Worm (Caenorhabditis elegans) whole organism, midembryonic: ENCODE data around the gene ceeh-2.

Source experiments
- T22C8.4 ChIP-seq: fragments of 200-800 bp; sonication (Bioruptor generic); IDR thresholded peaks from 2 replicates; pipeline ENCODE4 v1.3.6; 2022; ENCODE audit warnings: missing genetic modification characterization, missing compliant biosample characterization
- cog-1 ChIP-seq: sonication (generic microtip); optimal IDR thresholded peaks from 2 replicates; lab custom pipeline; 2016; ENCODE audit warnings: missing genetic modification characterization, missing compliant biosample characterization
- flt-1 ChIP-seq: fragments of 200-800 bp; sonication (Bioruptor generic); IDR thresholded peaks from 2 replicates; pipeline ENCODE4 v1.3.6; 2022; ENCODE audit warnings: missing genetic modification characterization, missing compliant biosample characterization
- klf-2 ChIP-seq: fragments of 200-800 bp; sonication (Bioruptor generic); conservative IDR thresholded peaks from 2 replicates; pipeline ENCODE4 v1.3.6; 2022; ENCODE audit warnings: missing genetic modification reagents, missing genetic modification characterization, missing compliant biosample characterization
- med-1 ChIP-seq: sonication (generic microtip); optimal IDR thresholded peaks from 2 replicates; lab custom pipeline; 2017; ENCODE audit warnings: missing genetic modification characterization, mild to moderate bottlenecking, missing compliant biosample characterization, antibody characterized with exemption, missing genetic modification reagents; ENCODE audit not compliant: insufficient read depth
- ref-1 ChIP-seq: fragments of 200-800 bp; sonication (Bioruptor generic); conservative IDR thresholded peaks from 2 replicates; pipeline ENCODE4 v1.3.6; 2022; ENCODE audit warnings: missing genetic modification reagents, missing genetic modification characterization, missing compliant biosample characterization
- tab-1 ChIP-seq: fragments of 200-800 bp; sonication (Bioruptor generic); IDR thresholded peaks from 2 replicates; pipeline ENCODE4 v1.3.6; 2022; ENCODE audit warnings: missing genetic modification characterization, missing compliant biosample characterization
- ztf-23 ChIP-seq: fragments of 200-800 bp; sonication (Bioruptor generic); IDR thresholded peaks from 2 replicates; pipeline ENCODE4 v1.3.6; 2022; ENCODE audit warnings: missing genetic modification reagents, missing genetic modification characterization, missing compliant biosample characterization
- ztf-29 ChIP-seq: fragments of 200-800 bp; sonication (Bioruptor generic); IDR thresholded peaks from 2 replicates; pipeline ENCODE4 v1.3.6; 2022; ENCODE audit warnings: missing genetic modification reagents, missing genetic modification characterization, missing compliant biosample characterization

The ceeh-2 gene

ce11 chrV:10363834-10364233 is 6.1 kb upstream of the ceeh-2 start:
- TF ChIP-seq flt-1 (GFP tag; lab: Robert Waterston, UW): no peak
- TF ChIP-seq ztf-23: no peak
- no peak for TF ChIP-seq klf-2 (GFP tag; lab: Robert Waterston, UW)
- TF ChIP-seq cog-1 (tag; lab: Kevin White, UChicago): no peak
- no peak for TF ChIP-seq T22C8.4 (GFP tag; lab: Robert Waterston, UW)
- no peak for TF ChIP-seq tab-1 (GFP tag; lab: Robert Waterston, UW)
- TF ChIP-seq ref-1 (GFP tag; lab: Robert Waterston, UW): no peak
- no peak for TF ChIP-seq ztf-29 (GFP tag; lab: Robert Waterston, UW)
- no peak for TF ChIP-seq med-1 (GFP tag; lab: Kevin White, UChicago)

DNA sequence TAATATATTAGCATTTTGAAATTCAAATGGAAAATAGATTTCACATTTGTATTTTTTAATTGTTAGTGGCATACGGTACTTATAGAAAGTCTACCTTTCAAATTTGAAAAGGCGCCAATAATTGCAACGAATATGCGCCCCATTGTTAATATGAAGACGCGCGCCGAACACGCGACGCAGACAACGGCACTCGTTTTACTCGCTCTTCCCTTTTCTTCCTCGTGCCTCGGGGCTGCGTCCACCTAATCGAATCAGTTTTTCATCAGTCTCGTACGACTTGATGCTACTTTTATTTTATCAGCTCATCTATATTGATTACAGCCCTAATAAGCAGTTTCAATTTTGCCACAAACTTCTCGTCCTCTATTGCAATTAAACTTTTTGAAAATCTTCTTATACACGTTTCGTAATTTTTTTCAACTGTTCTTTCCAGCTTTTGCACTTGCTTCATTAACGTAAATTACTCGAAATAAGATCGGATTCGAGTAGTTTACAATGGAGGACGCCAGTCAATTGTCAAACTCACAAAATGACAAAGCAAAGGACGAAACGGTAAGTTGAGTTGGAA is 4.2 kb upstream of the ceeh-2 start, which contains the start of gene cash-1:
Gene cash-1 (plus strand): TSS at position 432 of the 568 bp plus-strand sequence.
- no peak for TF ChIP-seq klf-2 (GFP tag; lab: Robert Waterston, UW)
- 0 out of 2 replicates have a peak, but pooled peaks have one; percentile 18 for TF ChIP-seq ztf-23

- TF ChIP-seq ref-1 (GFP tag; lab: Robert Waterston, UW): no peak
- no peak for TF ChIP-seq T22C8.4 (GFP tag; lab: Robert Waterston, UW)
- no peak for TF ChIP-seq klf-2 (GFP tag; lab: Robert Waterston, UW)
- TF ChIP-seq cog-1 (tag; lab: Kevin White, UChicago): no peak
- no peak for TF ChIP-seq ztf-29 (GFP tag; lab: Robert Waterston, UW)
- TF ChIP-seq ztf-23: no peak
- TF ChIP-seq tab-1 (GFP tag; lab: Robert Waterston, UW): no peak
- TF ChIP-seq flt-1 (GFP tag; lab: Robert Waterston, UW): no peak
- no peak for TF ChIP-seq med-1 (GFP tag; lab: Kevin White, UChicago)
Observed at ce11 chrV:10360186-10360585, 2.5 kb upstream of the ceeh-2 start.

DNA sequence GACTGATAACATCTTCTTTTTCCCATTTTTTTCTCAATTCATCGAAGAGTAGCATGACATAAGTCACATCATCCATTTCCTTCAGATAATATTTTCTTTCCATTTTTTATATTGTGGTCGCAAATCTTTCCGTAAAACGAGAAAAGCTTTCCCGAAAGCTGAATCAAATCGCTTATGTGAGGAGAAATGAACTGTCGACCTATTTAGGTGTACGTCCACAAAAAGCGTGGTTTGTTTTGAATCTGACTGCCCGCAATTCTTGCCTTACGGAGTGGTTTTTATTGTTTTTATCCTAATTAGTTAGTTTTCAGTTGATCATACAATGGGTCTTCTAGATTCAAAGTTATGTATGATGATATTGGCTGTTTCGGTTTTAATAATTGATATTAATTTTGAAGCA is 535 bp upstream of the ceeh-2 start, which contains the start of gene ttll-15:
Gene ttll-15 (plus strand): TSS at position 301 of the 400 bp plus-strand sequence.
- TF ChIP-seq tab-1 (GFP tag; lab: Robert Waterston, UW) (no peak), ztf-29 (GFP tag; lab: Robert Waterston, UW) (no peak), ztf-23 (no peak), cog-1 (tag; lab: Kevin White, UChicago) (no peak), T22C8.4 (GFP tag; lab: Robert Waterston, UW) (no peak), klf-2 (GFP tag; lab: Robert Waterston, UW) (no peak), med-1 (GFP tag; lab: Kevin White, UChicago) (no peak), flt-1 (GFP tag; lab: Robert Waterston, UW) (no peak), ref-1 (GFP tag; lab: Robert Waterston, UW) (no peak)

ce11 chrV:10355773-10356335 is 1.8 kb downstream of the ceeh-2 start, which contains the start of gene sluh-7:
Gene sluh-7, minus strand, starts transcription at chrV:10355823.
- TF ChIP-seq tab-1 (GFP tag; lab: Robert Waterston, UW) (no peak), klf-2 (GFP tag; lab: Robert Waterston, UW) (0 out of 2 replicates have a peak, but pooled peaks have one; percentile 31), ztf-29 (GFP tag; lab: Robert Waterston, UW) (peak; percentile 70; the same call in 1 of the 2 replicates), ref-1 (GFP tag; lab: Robert Waterston, UW) (no peak), med-1 (GFP tag; lab: Kevin White, UChicago) (no peak), ztf-23 (peak; percentile 75), flt-1 (GFP tag; lab: Robert Waterston, UW) (peak; percentile 79), T22C8.4 (GFP tag; lab: Robert Waterston, UW) (no peak; the same call in 1 of the 2 replicates), cog-1 (tag; lab: Kevin White, UChicago) (peak; percentile 46)

DNA sequence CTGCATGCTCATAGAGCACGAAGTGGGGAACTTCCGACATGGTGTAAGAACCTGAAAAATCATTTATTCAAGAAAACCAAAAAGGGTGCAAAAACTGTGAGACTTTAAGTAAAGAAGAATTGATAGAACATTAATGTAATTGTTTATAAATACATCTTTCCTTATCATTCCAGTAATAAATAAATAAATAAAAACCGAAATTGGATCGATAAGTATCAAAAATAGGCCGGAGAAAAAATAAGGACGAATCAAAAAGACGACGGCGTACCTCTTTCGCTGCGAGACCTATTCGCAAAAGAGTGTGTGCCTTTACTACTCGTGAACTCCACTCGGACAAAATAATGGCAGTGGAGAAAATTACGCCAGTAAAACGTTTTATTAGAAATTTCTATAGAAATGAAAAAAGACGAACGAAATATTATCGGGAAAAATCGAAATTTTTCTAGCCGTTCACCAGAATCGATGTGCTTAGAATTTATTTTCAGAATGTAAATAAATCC is 4.7 kb downstream of the ceeh-2 start, which contains the start of gene nol-56:
Gene nol-56 (minus strand): TSS at position 51 of the 500 bp plus-strand sequence.
- TF ChIP-seq T22C8.4 (GFP tag; lab: Robert Waterston, UW) (no peak), flt-1 (GFP tag; lab: Robert Waterston, UW) (no peak), ztf-23 (no peak), ztf-29 (GFP tag; lab: Robert Waterston, UW) (no peak), klf-2 (GFP tag; lab: Robert Waterston, UW) (no peak), tab-1 (GFP tag; lab: Robert Waterston, UW) (no peak), cog-1 (tag; lab: Kevin White, UChicago) (no peak)

- no peak for TF ChIP-seq flt-1 (GFP tag; lab: Robert Waterston, UW)
- no peak for TF ChIP-seq klf-2 (GFP tag; lab: Robert Waterston, UW)
- no peak for TF ChIP-seq med-1 (GFP tag; lab: Kevin White, UChicago)
- TF ChIP-seq ztf-23: no peak
- no peak for TF ChIP-seq ztf-29 (GFP tag; lab: Robert Waterston, UW)
- TF ChIP-seq T22C8.4 (GFP tag; lab: Robert Waterston, UW): no peak
- no peak for TF ChIP-seq ref-1 (GFP tag; lab: Robert Waterston, UW)
Observed at ce11 chrV:10350054-10350453, 7.6 kb downstream of the ceeh-2 start, which contains the start of gene K07C5.9. Gene K07C5.9, minus strand, starts transcription at chrV:10350154.

DNA sequence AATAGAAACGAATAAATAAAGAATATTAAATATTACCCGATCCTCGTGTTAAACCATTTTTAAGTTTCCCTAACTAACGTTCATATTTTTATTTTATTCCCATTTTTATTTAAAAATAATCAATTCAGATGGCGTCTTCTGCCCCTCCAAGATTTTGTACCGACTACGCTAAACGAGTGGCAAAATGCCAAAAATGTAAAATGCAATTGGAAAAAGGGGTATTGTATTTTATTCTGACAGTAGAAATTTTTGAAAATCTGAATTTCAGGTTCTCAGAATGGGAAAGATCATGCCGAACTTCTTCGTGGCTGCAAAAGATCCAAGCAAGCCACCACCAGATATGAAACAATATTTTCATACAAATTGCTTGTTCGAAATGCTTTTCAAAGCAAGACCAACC is 14.8 kb downstream of the ceeh-2 start, which contains the start of gene K07C5.3:
Gene K07C5.3 (plus strand): TSS at position 129 of the 400 bp plus-strand sequence.
- no peak for TF ChIP-seq tab-1 (GFP tag; lab: Robert Waterston, UW)
- no peak for TF ChIP-seq ztf-23
- TF ChIP-seq klf-2 (GFP tag; lab: Robert Waterston, UW): no peak
- TF ChIP-seq T22C8.4 (GFP tag; lab: Robert Waterston, UW): no peak
- no peak for TF ChIP-seq med-1 (GFP tag; lab: Kevin White, UChicago)
- TF ChIP-seq ztf-29 (GFP tag; lab: Robert Waterston, UW): no peak
- TF ChIP-seq ref-1 (GFP tag; lab: Robert Waterston, UW): no peak
- no peak for TF ChIP-seq flt-1 (GFP tag; lab: Robert Waterston, UW)
- no peak for TF ChIP-seq cog-1 (tag; lab: Kevin White, UChicago)
